Fruit fly (Drosophila melanogaster): ENCODE results near the gene CG33128.
A peak's percentile ranks its signal among the peaks of the same experiment; 100 is the strongest.

Gene CG33128

dm6 chr2L:1462136-1462535 lies 31.7 kb upstream of the CG33128 start (continued):
- TF ChIP-seq CG2120 (GFP tag; optimal IDR thresholded peaks at IDR 0.05) (no peak), CG13894 (tag; optimal IDR thresholded peaks at IDR 0.05) (no peak), Spps (tag; optimal IDR thresholded peaks at IDR 0.05) (peak; percentile 17), CG9215 (GFP tag; IDR thresholded peaks at IDR 0.05) (no peak), C15 (GFP tag; IDR thresholded peaks at IDR 0.05) (no peak), Hr51 (GFP tag; optimal IDR thresholded peaks at IDR 0.05) (no peak), Rx (GFP tag; IDR thresholded peaks at IDR 0.05) (peak; percentile 31; the same call in 1 of the 2 replicates), Hand (GFP tag; optimal IDR thresholded peaks at IDR 0.05) (no peak), CG12071 (GFP tag; optimal IDR thresholded peaks at IDR 0.05) (no peak), run (tag; optimal IDR thresholded peaks at IDR 0.05) (no peak), scrt (GFP tag; optimal IDR thresholded peaks at IDR 0.05) (no peak), gce (GFP tag; IDR thresholded peaks at IDR 0.05) (no peak), CG8765 (GFP tag; IDR thresholded peaks at IDR 0.05) (peak; percentile 78), CG11456 (GFP tag; IDR thresholded peaks at IDR 0.05) (no peak), h (optimal IDR thresholded peaks at IDR 0.05) (no peak), Blimp-1 (GFP tag; optimal IDR thresholded peaks at IDR 0.05) (peak; percentile 37), CG12391 (tag; optimal IDR thresholded peaks at IDR 0.05) (peak; percentile 79), Optix (GFP tag; IDR thresholded peaks at IDR 0.05) (no peak), CG17612 (GFP tag; IDR thresholded peaks at IDR 0.05) (no peak), CG34422 (GFP tag; IDR thresholded peaks at IDR 0.05) (0 out of 3 replicates have a peak, but pooled peaks have one; percentile 58), NfI (GFP tag; optimal IDR thresholded peaks at IDR 0.05) (no peak), Dad (GFP tag; optimal IDR thresholded peaks at IDR 0.05) (no peak), HLH54F (GFP tag; optimal IDR thresholded peaks at IDR 0.05) (no peak), Hr78 (GFP tag; optimal IDR thresholded peaks at IDR 0.05) (no peak), Oli (tag; optimal IDR thresholded peaks at IDR 0.05) (no peak), BtbVII (GFP tag; optimal IDR thresholded peaks at IDR 0.05) (no peak), CG12942 (GFP tag; optimal IDR thresholded peaks at IDR 0.05) (peak; percentile 34), ro (GFP tag; IDR thresholded peaks at IDR 0.05) (no peak), Camta (GFP tag; optimal IDR thresholded peaks at IDR 0.05) (peak; percentile 27), E2f1 (GFP tag; IDR thresholded peaks at IDR 0.05) (peak; percentile 34), CG4730 (GFP tag; IDR thresholded peaks at IDR 0.05) (peak; percentile 16; the same call in 1 of the 2 replicates), lab (GFP tag; optimal IDR thresholded peaks at IDR 0.05) (no peak), Side (GFP tag; optimal IDR thresholded peaks at IDR 0.05) (peak; percentile 11), dan (GFP tag; IDR thresholded peaks at IDR 0.05) (peak; percentile 70), ab (GFP tag; optimal IDR thresholded peaks at IDR 0.05) (no peak), sd (tag; optimal IDR thresholded peaks at IDR 0.05) (no peak), eyg (GFP tag; optimal IDR thresholded peaks at IDR 0.05) (no peak), CG6272 (GFP tag; IDR thresholded peaks at IDR 0.05) (no peak), onecut (GFP tag; IDR thresholded peaks at IDR 0.05) (no peak), trh (GFP tag; optimal IDR thresholded peaks at IDR 0.05) (peak; percentile 17), sc (optimal IDR thresholded peaks at IDR 0.05) (no peak), sc (GFP tag; optimal IDR thresholded peaks at IDR 0.05) (peak; percentile 34), CG11696 (GFP tag; IDR thresholded peaks at IDR 0.05) (no peak), CG1647 (GFP tag; optimal IDR thresholded peaks at IDR 0.05) (no peak), repo (GFP tag; optimal IDR thresholded peaks at IDR 0.05) (no peak), sna (GFP tag; IDR thresholded peaks at IDR 0.05; ENCODE audit: partially characterized antibody) (peak; percentile 58; the same call in 1 of the 2 replicates), stwl (tag; optimal IDR thresholded peaks at IDR 0.05) (peak; percentile 44), gcm (GFP tag; optimal IDR thresholded peaks at IDR 0.05) (peak; percentile 82), CG17385 (GFP tag; optimal IDR thresholded peaks at IDR 0.05) (peak; percentile 39), CG2129 (GFP tag; IDR thresholded peaks at IDR 0.05; ENCODE audit: partially characterized antibody) (peak; percentile 96), CG30431 (GFP tag; optimal IDR thresholded peaks at IDR 0.05) (peak; percentile 4), CG13296 (GFP tag; optimal IDR thresholded peaks at IDR 0.05) (no peak)
